Fruit fly (Drosophila melanogaster): ENCODE measurements around the gene CG4025.

dm6 chrX:2061849-2062248, 14.9 kb upstream of the CG4025 start, which contains the start of gene Sik2:
- TF ChIP-seq CG11617 (GFP tag; optimal IDR thresholded peaks at IDR 0.05), result no peak
- no peak for TF ChIP-seq kay (GFP tag; ENCODE audit: borderline replicate concordance)
- no peak for TF ChIP-seq CG33017 (tag; optimal IDR thresholded peaks at IDR 0.05)
- TF ChIP-seq cic (GFP tag; optimal IDR thresholded peaks at IDR 0.05), result no peak
- TF ChIP-seq ovo (GFP tag; optimal IDR thresholded peaks at IDR 0.05), result no peak
- peak; percentile 62 for TF ChIP-seq CG14711 (tag; optimal IDR thresholded peaks at IDR 0.05)
- TF ChIP-seq cnc (optimal IDR thresholded peaks at IDR 0.05), result no peak
- no peak for TF ChIP-seq Hr96 (GFP tag; optimal IDR thresholded peaks at IDR 0.05)
- TF ChIP-seq pad (GFP tag; optimal IDR thresholded peaks at IDR 0.05), result no peak
- no peak for TF ChIP-seq CG5204 (GFP tag; optimal IDR thresholded peaks at IDR 0.05)
